Worm (Caenorhabditis elegans): ENCODE measurements around the gene D1086.9.
A peak's percentile ranks its signal among the peaks of the same experiment; 100 is the strongest.
"Not testable (repeated sequence)": the region's sequence is repeated elsewhere in the genome, so short reads cannot be mapped to it uniquely, and the experiment has no call there.

D1086.9 gene

ce11 chrV:14103970-14104369, at the start of gene D1086.9:
Gene D1086.9, plus strand, starts transcription at chrV:14104270.
- TF ChIP-seq nhr-23 (tag; optimal IDR thresholded peaks at IDR 0.05) (no peak), nhr-25 (tag; optimal IDR thresholded peaks at IDR 0.05) (no peak), mab-5 (tag; optimal IDR thresholded peaks at IDR 0.05) (no peak), F13H6.1 (tag; optimal IDR thresholded peaks at IDR 0.05) (no peak)

- TF ChIP-seq ceh-82 (tag; optimal IDR thresholded peaks at IDR 0.05): peak; percentile 67
- peak; percentile 68 for TF ChIP-seq nhr-129 (tag; optimal IDR thresholded peaks at IDR 0.05)
- TF ChIP-seq skn-1 (tag; optimal IDR thresholded peaks at IDR 0.05): peak; percentile 13
- TF ChIP-seq nhr-25 (tag; optimal IDR thresholded peaks at IDR 0.05): peak; percentile 90
- peak; percentile 89 for TF ChIP-seq ceh-16 (tag; optimal IDR thresholded peaks at IDR 0.05)
- TF ChIP-seq nhr-237 (tag; optimal IDR thresholded peaks at IDR 0.05): peak; percentile 33
- peak; percentile 93 for TF ChIP-seq sem-4 (tag; optimal IDR thresholded peaks at IDR 0.05)
- peak; percentile 82 to 93 for TF ChIP-seq lsy-2 (tag; optimal IDR thresholded peaks at IDR 0.05)
- TF ChIP-seq blmp-1 (tag; optimal IDR thresholded peaks at IDR 0.05; ENCODE audit: insufficient read depth): peak; percentile 80
- peak; percentile 97 for TF ChIP-seq nhr-21 (tag; optimal IDR thresholded peaks at IDR 0.05)
- TF ChIP-seq crh-2 (tag; optimal IDR thresholded peaks at IDR 0.05): peak; percentile 93
- peak; percentile 83 for TF ChIP-seq fos-1 (tag; optimal IDR thresholded peaks at IDR 0.05)
- TF ChIP-seq nhr-10 (tag; optimal IDR thresholded peaks at IDR 0.05): peak; percentile 39
- peak; percentile 99 for TF ChIP-seq sma-9 (GFP tag; optimal IDR thresholded peaks at IDR 0.05)
- TF ChIP-seq sma-9 (tag; optimal IDR thresholded peaks at IDR 0.05): not testable (repeated sequence)
- TF ChIP-seq dmd-4 (tag; optimal IDR thresholded peaks at IDR 0.05): peak; percentile 60
- TF ChIP-seq lin-11 (tag; optimal IDR thresholded peaks at IDR 0.05): peak; percentile 94
- peak; percentile 87 for TF ChIP-seq lin-13 (GFP tag; optimal IDR thresholded peaks at IDR 0.05)
- peak; percentile 55 for TF ChIP-seq unc-62 (GFP tag; optimal IDR thresholded peaks at IDR 0.05)
- peak; percentile 96 for TF ChIP-seq F13H6.1 (tag; optimal IDR thresholded peaks at IDR 0.05)
- peak; percentile 86 for TF ChIP-seq Y55F3AM.14 (GFP tag; optimal IDR thresholded peaks at IDR 0.05)
- TF ChIP-seq sma-3 (GFP tag; optimal IDR thresholded peaks at IDR 0.05): peak; percentile 98
- TF ChIP-seq egl-27 (tag; optimal IDR thresholded peaks at IDR 0.05): peak; percentile 76
- TF ChIP-seq mab-5 (tag; optimal IDR thresholded peaks at IDR 0.05): peak; percentile 67
- peak; percentile 91 for TF ChIP-seq C34F6.9 (tag; optimal IDR thresholded peaks at IDR 0.05)
- TF ChIP-seq mdl-1 (tag; optimal IDR thresholded peaks at IDR 0.05): peak; percentile 58 to 68
- TF ChIP-seq ZK546.5 (tag; optimal IDR thresholded peaks at IDR 0.05): peak; percentile 35
- TF ChIP-seq R02D3.7 (tag; optimal IDR thresholded peaks at IDR 0.05): peak; percentile 48
- TF ChIP-seq ztf-4 (tag; optimal IDR thresholded peaks at IDR 0.05): peak; percentile 84
- TF ChIP-seq nhr-77 (tag; optimal IDR thresholded peaks at IDR 0.05): peak; percentile 7
- peak; percentile 69 for TF ChIP-seq zag-1 (tag; optimal IDR thresholded peaks at IDR 0.05)
- peak; percentile 88 for TF ChIP-seq gmeb-1 (tag; optimal IDR thresholded peaks at IDR 0.05)
- peak; percentile 68 for TF ChIP-seq snpc-4 (tag; optimal IDR thresholded peaks at IDR 0.05)
- peak; percentile 78 for TF ChIP-seq unc-55 (GFP tag; optimal IDR thresholded peaks at IDR 0.05)
Observed at ce11 chrV:14055097-14055496, 49.0 kb upstream of the D1086.9 start.

ce11 chrV:14057540-14057939, 46.5 kb upstream of the D1086.9 start, which contains the start of gene F58D12.3:
Gene F58D12.3, plus strand, starts transcription at chrV:14057840.
- TF ChIP-seq nhr-77 (tag; optimal IDR thresholded peaks at IDR 0.05): no peak
- TF ChIP-seq lin-11 (tag; optimal IDR thresholded peaks at IDR 0.05): no peak
- TF ChIP-seq peb-1 (tag; optimal IDR thresholded peaks at IDR 0.05): no peak
- no peak for TF ChIP-seq alr-1 (tag; optimal IDR thresholded peaks at IDR 0.05)
- TF ChIP-seq blmp-1 (tag; optimal IDR thresholded peaks at IDR 0.05; ENCODE audit: insufficient read depth): no peak
- no peak for TF ChIP-seq egl-27 (tag; optimal IDR thresholded peaks at IDR 0.05)
- TF ChIP-seq ztf-4 (tag; optimal IDR thresholded peaks at IDR 0.05): no peak
- TF ChIP-seq mdl-1 (tag; optimal IDR thresholded peaks at IDR 0.05): no peak
- no peak for TF ChIP-seq nhr-129 (tag; optimal IDR thresholded peaks at IDR 0.05)
- TF ChIP-seq lin-39 (tag; optimal IDR thresholded peaks at IDR 0.05): no peak
- TF ChIP-seq ztf-11 (tag; optimal IDR thresholded peaks at IDR 0.05): no peak
- TF ChIP-seq sem-4 (tag; optimal IDR thresholded peaks at IDR 0.05): no peak
- TF ChIP-seq aly-2 (tag; optimal IDR thresholded peaks at IDR 0.05): no peak
- TF ChIP-seq zag-1 (tag; optimal IDR thresholded peaks at IDR 0.05): no peak
- TF ChIP-seq elt-3 (tag; optimal IDR thresholded peaks at IDR 0.05): no peak
- TF ChIP-seq crh-2 (tag; optimal IDR thresholded peaks at IDR 0.05): no peak
- no peak for TF ChIP-seq gmeb-1 (tag; optimal IDR thresholded peaks at IDR 0.05)
- no peak for TF ChIP-seq ZK546.5 (tag; optimal IDR thresholded peaks at IDR 0.05)
- no peak for TF ChIP-seq nhr-6 (tag; optimal IDR thresholded peaks at IDR 0.05)
- no peak for TF ChIP-seq unc-55 (GFP tag; optimal IDR thresholded peaks at IDR 0.05)
